Worm (Caenorhabditis elegans) whole organism, L3 larva: ENCODE data around the gene R07E5.17.
A peak's percentile ranks its signal among the peaks of the same experiment; 100 is the strongest.

Source experiments
- R02D3.7 ChIP-seq: fragments of 150-350 bp; optimal IDR thresholded peaks from 2 replicates; lab custom pipeline; 2014; ENCODE audit warnings: missing biosample characterization, missing genetic modification characterization
- ZK546.5 ChIP-seq: sonication (generic microtip); optimal IDR thresholded peaks from 2 replicates; lab custom pipeline; 2017; ENCODE audit warnings: missing biosample characterization, missing genetic modification characterization
- aly-2 ChIP-seq: fragments of 150-350 bp; optimal IDR thresholded peaks from 2 replicates; lab custom pipeline; 2014; ENCODE audit warnings: missing biosample characterization, missing genetic modification characterization
- ama-1 ChIP-seq: fragments of 150-350 bp; optimal IDR thresholded peaks from 2 replicates; lab custom pipeline; 2018
- ceh-16 ChIP-seq: sonication (generic microtip); optimal IDR thresholded peaks from 2 replicates; lab custom pipeline; 2017; ENCODE audit warnings: missing biosample characterization, missing genetic modification characterization
- ceh-28 ChIP-seq: fragments of 150-350 bp; optimal IDR thresholded peaks from 2 replicates; lab custom pipeline; 2014; ENCODE audit warnings: missing biosample characterization, missing genetic modification reagents, missing genetic modification characterization
- ceh-82 ChIP-seq: fragments of 150-350 bp; optimal IDR thresholded peaks from 2 replicates; lab custom pipeline; 2014; ENCODE audit warnings: missing biosample characterization, missing genetic modification characterization
- daf-12 ChIP-seq: fragments of 150-350 bp; optimal IDR thresholded peaks from 2 replicates; lab custom pipeline; 2014; ENCODE audit warnings: missing biosample characterization, missing genetic modification reagents, missing genetic modification characterization
- egl-27 ChIP-seq: sonication (generic microtip); optimal IDR thresholded peaks from 4 replicates; lab custom pipeline; 2017; ENCODE audit warnings: missing biosample characterization, missing genetic modification reagents, missing genetic modification characterization
- elt-1 ChIP-seq: fragments of 150-350 bp; optimal IDR thresholded peaks from 2 replicates; lab custom pipeline; 2014; ENCODE audit warnings: missing biosample characterization, missing genetic modification characterization
- elt-2 ChIP-seq: sonication (generic microtip); optimal IDR thresholded peaks from 2 replicates; lab custom pipeline; 2016; ENCODE audit warnings: missing genetic modification reagents, mild to moderate bottlenecking, missing genetic modification characterization, missing compliant biosample characterization
- elt-3 ChIP-seq, 3 experiments: fragments of 150-350 bp in 1 of 3; sonication (generic microtip) in 2 of 3; optimal IDR thresholded peaks; 2 replicates in 2 of 3; 4 replicates in 1 of 3; lab custom pipeline; 2014 to 2017; ENCODE audit warnings: missing biosample characterization in 3 of 3, missing genetic modification characterization in 3 of 3
- eor-1 ChIP-seq, 2 experiments: fragments of 150-350 bp; optimal IDR thresholded peaks; 2 replicates each; lab custom pipeline; 2014 to 2018; ENCODE audit warnings: missing biosample characterization in 2 of 2, missing genetic modification characterization in 2 of 2
- fkh-10 ChIP-seq: sonication (generic microtip); optimal IDR thresholded peaks from 2 replicates; lab custom pipeline; 2017; ENCODE audit warnings: missing biosample characterization, missing genetic modification reagents, missing genetic modification characterization
- fkh-2 ChIP-seq: fragments of 150-350 bp; optimal IDR thresholded peaks from 2 replicates; lab custom pipeline; 2014; ENCODE audit warnings: missing biosample characterization, missing genetic modification reagents, missing genetic modification characterization
- fos-1 ChIP-seq: fragments of 150-350 bp; optimal IDR thresholded peaks from 2 replicates; lab custom pipeline; 2014; ENCODE audit warnings: missing biosample characterization, missing genetic modification characterization
- jun-1 ChIP-seq: fragments of 150-350 bp; optimal IDR thresholded peaks from 2 replicates; lab custom pipeline; 2014; ENCODE audit warnings: missing biosample characterization, missing genetic modification reagents, missing genetic modification characterization
- lin-15B ChIP-seq: fragments of 150-350 bp; optimal IDR thresholded peaks from 2 replicates; lab custom pipeline; 2014; ENCODE audit warnings: missing biosample characterization, missing genetic modification characterization
- lin-39 ChIP-seq: fragments of 150-350 bp; optimal IDR thresholded peaks from 2 replicates; lab custom pipeline; 2018; ENCODE audit warnings: missing biosample characterization, missing genetic modification reagents, missing genetic modification characterization
- lsy-12 ChIP-seq: sonication (generic microtip); optimal IDR thresholded peaks from 2 replicates; lab custom pipeline; 2016; ENCODE audit warnings: mild to moderate bottlenecking, missing genetic modification characterization, missing compliant biosample characterization
- mdl-1 ChIP-seq: fragments of 150-350 bp; optimal IDR thresholded peaks from 2 replicates; lab custom pipeline; 2014; ENCODE audit warnings: missing biosample characterization, missing genetic modification characterization
- nfya-1 ChIP-seq: sonication (generic microtip); optimal IDR thresholded peaks from 2 replicates; lab custom pipeline; 2017; ENCODE audit warnings: missing genetic modification characterization, mild to moderate bottlenecking, missing compliant biosample characterization, antibody characterized with exemption, moderate library complexity; ENCODE audit not compliant: insufficient read depth
- nhr-23 ChIP-seq: fragments of 150-350 bp; optimal IDR thresholded peaks from 2 replicates; lab custom pipeline; 2014; ENCODE audit warnings: missing biosample characterization, missing genetic modification reagents, missing genetic modification characterization
- nhr-237 ChIP-seq: fragments of 150-350 bp; optimal IDR thresholded peaks from 2 replicates; lab custom pipeline; 2014; ENCODE audit warnings: missing biosample characterization, missing genetic modification characterization
- nhr-25 ChIP-seq: sonication (generic microtip); optimal IDR thresholded peaks from 2 replicates; lab custom pipeline; 2017; ENCODE audit warnings: missing biosample characterization, missing genetic modification characterization
- nhr-43 ChIP-seq: sonication (generic microtip); optimal IDR thresholded peaks from 2 replicates; lab custom pipeline; 2016; ENCODE audit warnings: mild to moderate bottlenecking, missing genetic modification characterization, missing compliant biosample characterization; ENCODE audit not compliant: poor library complexity, severe bottlenecking
- nhr-67 ChIP-seq: fragments of 150-350 bp; optimal IDR thresholded peaks from 2 replicates; lab custom pipeline; 2014; ENCODE audit warnings: missing biosample characterization, missing genetic modification characterization
- nhr-76 ChIP-seq: fragments of 150-350 bp; sonication (generic microtip); optimal IDR thresholded peaks from 5 replicates; lab custom pipeline; 2014; ENCODE audit warnings: missing biosample characterization, missing genetic modification characterization
- nhr-77 ChIP-seq: fragments of 150-350 bp; optimal IDR thresholded peaks from 2 replicates; lab custom pipeline; 2014; ENCODE audit warnings: missing biosample characterization, missing genetic modification characterization
- pha-4 ChIP-seq: fragments of 150-350 bp; optimal IDR thresholded peaks from 2 replicates; lab custom pipeline; 2014; ENCODE audit warnings: missing biosample characterization, missing genetic modification reagents, missing genetic modification characterization
- pqm-1 ChIP-seq: fragments of 150-350 bp; optimal IDR thresholded peaks from 2 replicates; lab custom pipeline; 2017; ENCODE audit warnings: missing biosample characterization, missing genetic modification characterization, inconsistent platforms
- sea-2 ChIP-seq: fragments of 150-350 bp; sonication (generic microtip); optimal IDR thresholded peaks from 4 replicates; lab custom pipeline; 2014; ENCODE audit warnings: missing biosample characterization, missing genetic modification reagents, missing genetic modification characterization
- skn-1 ChIP-seq: fragments of 150-350 bp; optimal IDR thresholded peaks from 2 replicates; lab custom pipeline; 2014; ENCODE audit warnings: missing biosample characterization, missing genetic modification characterization
- snpc-4 ChIP-seq: fragments of 150-350 bp; optimal IDR thresholded peaks from 2 replicates; lab custom pipeline; 2014; ENCODE audit warnings: missing biosample characterization, missing genetic modification characterization
- tbx-2 ChIP-seq: sonication (generic microtip); optimal IDR thresholded peaks from 2 replicates; lab custom pipeline; 2016; ENCODE audit warnings: mild to moderate bottlenecking, missing genetic modification characterization, missing compliant biosample characterization
- unc-62 ChIP-seq: fragments of 150-350 bp; sonication (generic microtip); optimal IDR thresholded peaks from 4 replicates; lab custom pipeline; 2014; ENCODE audit warnings: missing biosample characterization, missing genetic modification reagents, missing genetic modification characterization
- ztf-11 ChIP-seq: fragments of 150-350 bp; optimal IDR thresholded peaks from 2 replicates; lab custom pipeline; 2014; ENCODE audit warnings: missing biosample characterization, missing genetic modification characterization

R07E5.17 gene

DNA sequence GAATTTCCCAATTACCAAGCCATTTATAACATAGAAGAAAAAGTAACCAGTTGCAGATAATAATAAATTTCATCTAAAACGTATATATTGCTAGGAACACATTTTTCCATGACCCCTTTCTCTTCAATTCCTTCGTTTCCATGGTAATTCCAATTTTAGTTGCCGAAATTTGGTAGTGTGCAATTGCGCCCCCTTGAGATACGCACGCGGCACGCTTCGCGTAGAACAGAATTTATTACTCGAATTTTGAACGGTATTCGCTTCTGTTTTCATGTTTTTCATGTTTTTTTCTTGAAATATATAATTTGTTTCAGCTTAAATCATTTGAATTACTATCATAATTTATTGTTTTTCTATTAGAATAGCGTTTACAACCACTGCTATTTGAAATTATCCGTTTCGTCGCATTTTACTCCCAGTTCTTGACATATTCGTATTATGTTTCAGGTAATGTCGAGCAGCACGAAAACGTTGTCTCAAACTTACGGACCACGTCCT is at the start of gene R07E5.17, which contains the start of gene snfc-5:
TSS of gene R07E5.17 (minus strand) at position 98 of the 498 bp plus-strand sequence.
TSS of gene snfc-5 (plus strand) at position 448 of the 498 bp plus-strand sequence.
- TF ChIP-seq jun-1 = no peak
- no peak for TF ChIP-seq nhr-77 (tag; lab: Kevin White, UChicago)
- TF ChIP-seq tbx-2 (tag; lab: Kevin White, UChicago) = no peak
- no peak for TF ChIP-seq ZK546.5 (tag; lab: Kevin White, UChicago)
- no peak for TF ChIP-seq aly-2 (tag; lab: Kevin White, UChicago)
- TF ChIP-seq nfya-1 = peak; percentile 60
- no peak for TF ChIP-seq ceh-16 (tag; lab: Kevin White, UChicago)
- TF ChIP-seq nhr-237 (tag; lab: Kevin White, UChicago) = no peak
- TF ChIP-seq lin-39 = peak; percentile 23
- no peak for TF ChIP-seq elt-1 (tag; lab: Kevin White, UChicago)
- TF ChIP-seq fkh-10 (GFP tag; lab: Kevin White, UChicago) = no peak
- TF ChIP-seq R02D3.7 (tag; lab: Kevin White, UChicago) = no peak
- no peak for TF ChIP-seq skn-1 (tag; lab: Kevin White, UChicago)
- no peak for TF ChIP-seq pqm-1
- TF ChIP-seq lin-15B (tag; lab: Kevin White, UChicago) = peak; percentile 77
- TF ChIP-seq nhr-76 (tag; lab: Kevin White, UChicago) = no peak
- TF ChIP-seq ztf-11 (tag; lab: Kevin White, UChicago) = no peak
- no peak for TF ChIP-seq unc-62 (GFP tag; lab: Kevin White, UChicago)
- no peak for TF ChIP-seq elt-3 (tag; optimal IDR thresholded peaks at IDR 0.05; lab: Kevin White, UChicago)
- no peak for TF ChIP-seq egl-27 (tag; lab: Kevin White, UChicago)
- TF ChIP-seq elt-2 = peak; percentile 12
- TF ChIP-seq nhr-67 = no peak
- no peak for TF ChIP-seq daf-12 (tag; lab: Kevin White, UChicago)
- peak; percentile 31 for TF ChIP-seq nhr-23 (tag; lab: Kevin White, UChicago)
- peak; percentile 9 for TF ChIP-seq nhr-25
- no peak for TF ChIP-seq nhr-43 (tag; lab: Kevin White, UChicago)
- no peak for TF ChIP-seq fkh-2 (tag; lab: Kevin White, UChicago)
- no peak for TF ChIP-seq ceh-28 (tag; lab: Kevin White, UChicago)
- TF ChIP-seq mdl-1 (tag; lab: Kevin White, UChicago) = no peak
- TF ChIP-seq ceh-82 (tag; lab: Kevin White, UChicago) = no peak
- peak; percentile 2 for TF ChIP-seq snpc-4 (tag; lab: Kevin White, UChicago)
- no peak for TF ChIP-seq pha-4
- TF ChIP-seq fos-1 (tag; lab: Kevin White, UChicago) = no peak
- no peak for TF ChIP-seq sea-2 (GFP tag; lab: Kevin White, UChicago)
- TF ChIP-seq, all 47 proteins: peak for 7

DNA sequence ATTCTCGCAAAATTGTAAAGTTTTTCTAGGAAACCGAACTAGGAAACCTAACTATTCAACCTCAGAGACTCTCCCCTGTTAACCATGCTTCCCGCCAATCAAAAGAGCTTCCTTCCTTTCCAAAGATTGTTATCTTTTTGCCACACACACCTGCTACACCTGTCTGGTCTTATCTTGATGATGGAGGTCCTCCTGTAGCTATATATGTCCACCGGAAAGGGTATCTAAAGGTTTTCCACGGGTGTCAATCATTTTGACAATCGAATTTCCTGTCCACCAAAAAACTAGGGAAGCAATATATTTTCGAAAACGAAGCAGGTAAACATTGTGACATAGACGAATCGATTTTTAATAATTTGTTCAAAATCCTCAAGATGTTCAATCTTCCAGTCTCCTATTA is 49.5 kb upstream of the R07E5.17 start:
- TF ChIP-seq ama-1 (lab: Kevin White, UChicago) (no peak), elt-2 (no peak), ceh-16 (tag; lab: Kevin White, UChicago) (no peak), unc-62 (GFP tag; lab: Kevin White, UChicago) (peak; percentile 10), sea-2 (GFP tag; lab: Kevin White, UChicago) (no peak), fos-1 (tag; lab: Kevin White, UChicago) (no peak), lsy-12 (no peak), nhr-237 (tag; lab: Kevin White, UChicago) (no peak), nhr-23 (tag; lab: Kevin White, UChicago) (no peak), elt-1 (tag; lab: Kevin White, UChicago) (peak; percentile 76), nhr-25 (peak; percentile 2), eor-1 (tag; optimal IDR thresholded peaks at IDR 0.05; lab: Kevin White, UChicago) (no peak), aly-2 (tag; lab: Kevin White, UChicago) (no peak)
- TF ChIP-seq, all 47 proteins: peak for 3

DNA sequence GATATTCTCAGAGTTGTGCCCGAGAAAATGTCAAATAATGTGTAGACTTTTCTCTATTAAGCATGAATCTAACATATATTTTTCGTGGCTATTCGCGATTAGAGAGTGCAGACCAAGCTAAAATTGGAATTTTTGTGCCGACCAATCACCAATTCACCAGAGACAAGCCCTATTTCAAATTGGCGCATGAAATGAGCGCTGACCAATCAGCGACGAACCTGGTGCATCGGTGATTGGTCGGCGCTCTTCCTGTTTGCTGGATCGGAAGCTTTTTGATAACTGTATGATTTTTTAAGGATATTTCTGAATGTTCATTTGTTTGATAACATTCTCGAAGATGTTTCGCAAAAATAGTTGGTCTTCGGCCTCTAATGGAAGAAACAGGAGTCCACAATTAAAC is 49.1 kb upstream of the R07E5.17 start:
- TF ChIP-seq tbx-2 (tag; lab: Kevin White, UChicago) (no peak), nfya-1 (peak; percentile 76), elt-2 (no peak), sea-2 (GFP tag; lab: Kevin White, UChicago) (no peak)
